Worm (Caenorhabditis elegans) whole organism, L4 larva: ENCODE measurements around the gene K11H12.4.

Experiments used
- D1046.2 ChIP-seq: fragments of 200-800 bp; sonication (Bioruptor generic); IDR thresholded peaks from 2 replicates; pipeline ENCODE4 v1.3.6; 2022; ENCODE audit warnings: missing genetic modification characterization, missing compliant biosample characterization
- dve-1 ChIP-seq: sonication (generic microtip); optimal IDR thresholded peaks from 2 replicates; lab custom pipeline; 2017; ENCODE audit warnings: antibody characterized with exemption, mild to moderate bottlenecking, missing genetic modification characterization, missing compliant biosample characterization; ENCODE audit not compliant: insufficient read depth
- fos-1 ChIP-seq: fragments of 150-350 bp; optimal IDR thresholded peaks from 2 replicates; lab custom pipeline; 2014; ENCODE audit warnings: missing biosample characterization, missing genetic modification characterization
- lin-29 ChIP-seq: fragments of 200-800 bp; sonication (Bioruptor generic); IDR thresholded peaks from 2 replicates; pipeline ENCODE4 v1.3.6; 2022; ENCODE audit warnings: missing genetic modification reagents, missing genetic modification characterization, missing compliant biosample characterization
- lin-38 ChIP-seq: fragments of 200-800 bp; sonication (Bioruptor generic); IDR thresholded peaks from 2 replicates; pipeline ENCODE4 v1.3.6; 2022; ENCODE audit warnings: missing genetic modification reagents, missing genetic modification characterization, missing compliant biosample characterization
- lin-39 ChIP-seq: fragments of 150-350 bp; optimal IDR thresholded peaks from 2 replicates; lab custom pipeline; 2014; ENCODE audit warnings: missing biosample characterization, missing genetic modification reagents, missing genetic modification characterization
- mep-1 ChIP-seq: fragments of 150-350 bp; sonication (generic microtip); optimal IDR thresholded peaks from 3 replicates; lab custom pipeline; 2014; ENCODE audit warnings: missing biosample characterization, missing genetic modification characterization
- mes-2 ChIP-seq: sonication (generic microtip); optimal IDR thresholded peaks from 2 replicates; lab custom pipeline; 2016; ENCODE audit warnings: missing genotype, mild to moderate bottlenecking, missing genetic modification characterization, missing compliant biosample characterization; ENCODE audit not compliant: poor library complexity, severe bottlenecking
- nhr-11 ChIP-seq: fragments of 150-350 bp; optimal IDR thresholded peaks from 2 replicates; lab custom pipeline; 2014; ENCODE audit warnings: missing biosample characterization, missing genetic modification characterization
- nhr-6 ChIP-seq: fragments of 150-350 bp; optimal IDR thresholded peaks from 2 replicates; lab custom pipeline; 2014; ENCODE audit warnings: missing biosample characterization, missing genetic modification characterization
- snpc-4 ChIP-seq: fragments of 150-350 bp; optimal IDR thresholded peaks from 2 replicates; lab custom pipeline; 2014; ENCODE audit warnings: missing biosample characterization, missing genetic modification characterization
- unc-130 ChIP-seq: sonication (generic microtip); optimal IDR thresholded peaks from 2 replicates; lab custom pipeline; 2016; ENCODE audit warnings: missing genetic modification reagents, missing genetic modification characterization, missing compliant biosample characterization
- ztf-11 ChIP-seq: fragments of 150-350 bp; optimal IDR thresholded peaks from 2 replicates; lab custom pipeline; 2014; ENCODE audit warnings: missing biosample characterization, missing genetic modification characterization

- TF ChIP-seq unc-130 (GFP tag; lab: Kevin White, UChicago): no peak
- no peak for TF ChIP-seq mes-2 (tag; lab: Kevin White, UChicago)
- no peak for TF ChIP-seq D1046.2 (GFP tag; lab: Robert Waterston, UW)
- no peak for TF ChIP-seq fos-1
- TF ChIP-seq nhr-11 (tag; lab: Kevin White, UChicago): no peak
- no peak for TF ChIP-seq dve-1 (tag; lab: Kevin White, UChicago)
- TF ChIP-seq lin-39 (tag; lab: Kevin White, UChicago): no peak
- no peak for TF ChIP-seq snpc-4 (tag; lab: Kevin White, UChicago)
- TF ChIP-seq nhr-6 (tag; lab: Kevin White, UChicago): no peak
- no peak for TF ChIP-seq lin-29 (GFP tag; lab: Robert Waterston, UW)
- no peak for TF ChIP-seq lin-38
- no peak for TF ChIP-seq mep-1
- no peak for TF ChIP-seq ztf-11 (tag; lab: Kevin White, UChicago)
Observed at ce11 chrIV:639167-639566, 36.5 kb downstream of the K11H12.4 start.
